Fruit fly (Drosophila melanogaster) whole organism, wandering third instar larva: ENCODE results near the gene Fum3.
A peak's percentile ranks its signal among the peaks of the same experiment; 100 is the strongest.

Experiments
- Abd-B ChIP-seq: fragments of >200 bp; optimal IDR thresholded peaks from 2 replicates; lab custom pipeline; 2017; ENCODE audit warnings: missing biosample characterization, missing genetic modification characterization
- CrebA ChIP-seq: fragments of 200-800 bp; sonication (Bioruptor generic); optimal IDR thresholded peaks from 2 replicates; lab custom pipeline; 2016; ENCODE audit warnings: missing biosample characterization, mild to moderate bottlenecking, missing genetic modification characterization, borderline replicate concordance
- Dfd ChIP-seq: fragments of >200 bp; optimal IDR thresholded peaks from 2 replicates; lab custom pipeline; 2017; ENCODE audit warnings: missing biosample characterization, missing genetic modification characterization
- Dif ChIP-seq: fragments of 200-275, 200-300 bp; sonication (Bioruptor generic); optimal IDR thresholded peaks from 2 replicates; lab custom pipeline; 2018; ENCODE audit warnings: missing biosample characterization, missing genetic modification characterization; ENCODE audit not compliant: partially characterized antibody
- GATAd ChIP-seq: sonication (Bioruptor generic); optimal IDR thresholded peaks from 2 replicates; lab custom pipeline; 2016; ENCODE audit warnings: missing biosample characterization, missing genetic modification characterization
- HLH106 ChIP-seq: fragments of 200-800 bp; optimal IDR thresholded peaks from 3 replicates; lab custom pipeline; 2019; ENCODE audit warnings: missing biosample characterization, mild to moderate bottlenecking, missing genetic modification characterization, moderate library complexity
- Hnf4 ChIP-seq: fragments of 200-800 bp; sonication (Bioruptor generic); optimal IDR thresholded peaks from 2 replicates; lab custom pipeline; 2016; ENCODE audit warnings: missing biosample characterization, mild to moderate bottlenecking, missing genetic modification characterization
- Hr78 ChIP-seq: fragments of >200 bp; optimal IDR thresholded peaks from 2 replicates; lab custom pipeline; 2017; ENCODE audit warnings: missing biosample characterization, missing genetic modification characterization
- Hr83 ChIP-seq: fragments of 200-300 bp; sonication (Bioruptor generic); optimal IDR thresholded peaks from 2 replicates; lab custom pipeline; 2016; ENCODE audit warnings: missing biosample characterization, mild to moderate bottlenecking, missing genetic modification characterization, moderate library complexity; ENCODE audit not compliant: poor library complexity, severe bottlenecking
- Jra ChIP-seq: sonication (Bioruptor generic); optimal IDR thresholded peaks from 2 replicates; lab custom pipeline; 2016; ENCODE audit warnings: missing biosample characterization, missing genetic modification characterization
- Mio ChIP-seq: sonication (Bioruptor generic); optimal IDR thresholded peaks from 2 replicates; lab custom pipeline; 2016; ENCODE audit warnings: missing biosample characterization, missing genetic modification characterization
- Myc ChIP-seq: fragments of >200 bp; optimal IDR thresholded peaks from 2 replicates; lab custom pipeline; 2017
- N ChIP-seq: fragments of >200 bp; optimal IDR thresholded peaks from 2 replicates; lab custom pipeline; 2018; ENCODE audit warnings: missing biosample characterization, missing external identifiers, missing genetic modification characterization
- OdsH ChIP-seq: fragments of 200-800 bp; sonication (Bioruptor generic); optimal IDR thresholded peaks from 2 replicates; lab custom pipeline; 2016; ENCODE audit warnings: missing biosample characterization, mild to moderate bottlenecking, missing genetic modification characterization
- Rel ChIP-seq, 2 experiments: fragments of 200-800 bp; sonication (Bioruptor generic) in 1 of 2; optimal IDR thresholded peaks; 2 replicates in 1 of 2; 3 replicates in 1 of 2; lab custom pipeline; 2016 to 2019; ENCODE audit warnings: mild to moderate bottlenecking in 2 of 2, missing biosample characterization in 2 of 2, missing genetic modification characterization in 2 of 2, moderate library complexity in 1 of 2
- Sp1 ChIP-seq: fragments of 200-800 bp; sonication (Bioruptor generic); optimal IDR thresholded peaks from 3 replicates; lab custom pipeline; 2019; ENCODE audit warnings: missing biosample characterization, mild to moderate bottlenecking, missing genetic modification characterization, moderate library complexity
- Vsx2 ChIP-seq: fragments of 200-300, 225-300 bp; sonication (Bioruptor generic); optimal IDR thresholded peaks from 2 replicates; lab custom pipeline; 2018; ENCODE audit warnings: missing biosample characterization, missing genetic modification characterization; ENCODE audit not compliant: partially characterized antibody
- br ChIP-seq: fragments of 200-800 bp; sonication (Bioruptor generic); optimal IDR thresholded peaks from 2 replicates; lab custom pipeline; 2016; ENCODE audit warnings: missing biosample characterization, missing genetic modification characterization
- brk ChIP-seq: fragments of 200-800 bp; sonication (Bioruptor generic); optimal IDR thresholded peaks from 2 replicates; lab custom pipeline; 2016; ENCODE audit warnings: missing biosample characterization, mild to moderate bottlenecking, missing genetic modification characterization
- dmrt93B ChIP-seq: fragments of 200-800 bp; sonication (Bioruptor generic); optimal IDR thresholded peaks from 2 replicates; lab custom pipeline; 2018; ENCODE audit warnings: missing biosample characterization, mild to moderate bottlenecking, missing genetic modification characterization
- dsf ChIP-seq: sonication (Bioruptor generic); optimal IDR thresholded peaks from 2 replicates; lab custom pipeline; 2016; ENCODE audit warnings: missing biosample characterization, missing genetic modification characterization, borderline replicate concordance
- ey ChIP-seq: fragments of 200-800 bp; sonication (Bioruptor generic); optimal IDR thresholded peaks from 2 replicates; lab custom pipeline; 2016; ENCODE audit warnings: missing biosample characterization, missing genetic modification characterization
- fru ChIP-seq: fragments of 200-800 bp; sonication (Bioruptor generic); optimal IDR thresholded peaks from 3 replicates; lab custom pipeline; 2016; ENCODE audit warnings: missing biosample characterization, mild to moderate bottlenecking, missing genetic modification characterization
- jim ChIP-seq: fragments of 175-275, 200-325 bp; sonication (Bioruptor generic); optimal IDR thresholded peaks from 2 replicates; lab custom pipeline; 2016; ENCODE audit warnings: missing biosample characterization, mild to moderate bottlenecking, missing genetic modification characterization
- lola ChIP-seq: fragments of >200 bp; optimal IDR thresholded peaks from 2 replicates; lab custom pipeline; 2017; ENCODE audit warnings: missing biosample characterization, missing genetic modification characterization
- psq ChIP-seq: fragments of 200-800 bp; sonication (Bioruptor generic); optimal IDR thresholded peaks from 3 replicates; lab custom pipeline; 2017; ENCODE audit warnings: missing biosample characterization, mild to moderate bottlenecking, missing genetic modification characterization, moderate library complexity
- rgr ChIP-seq: fragments of 200-800 bp; sonication (Bioruptor generic); optimal IDR thresholded peaks from 3 replicates; lab custom pipeline; 2016; ENCODE audit warnings: missing biosample characterization, mild to moderate bottlenecking, missing genetic modification characterization
- sage ChIP-seq: fragments of 200-800 bp; sonication (Bioruptor generic); optimal IDR thresholded peaks from 2 replicates; lab custom pipeline; 2016; ENCODE audit warnings: missing biosample characterization, mild to moderate bottlenecking, missing genetic modification characterization
- sv ChIP-seq: fragments of 200-800 bp; sonication (Bioruptor generic); optimal IDR thresholded peaks from 3 replicates; lab custom pipeline; 2016; ENCODE audit warnings: missing biosample characterization, missing genetic modification characterization
- tai ChIP-seq: sonication (Bioruptor generic); optimal IDR thresholded peaks from 2 replicates; lab custom pipeline; 2016; ENCODE audit warnings: missing biosample characterization, missing genetic modification characterization
- usp ChIP-seq: fragments of >200 bp; optimal IDR thresholded peaks from 2 replicates; lab custom pipeline; 2017; ENCODE audit warnings: missing biosample characterization, missing genetic modification characterization

The Fum3 gene

dm6 chr3L:11465371-11465914, at the start of gene Fum3:
Gene Fum3 (minus strand): TSS chr3L:11465864.
- no peak for TF ChIP-seq Hr83 (GFP tag; lab: Kevin White, UChicago)
- TF ChIP-seq Dif (GFP tag; lab: Kevin White, UChicago) = no peak
- no peak for TF ChIP-seq br (GFP tag; lab: Kevin White, UChicago)
- no peak for TF ChIP-seq CrebA
- TF ChIP-seq ey (GFP tag; lab: Kevin White, UChicago) = no peak
- no peak for TF ChIP-seq jim (GFP tag; lab: Kevin White, UChicago)
- no peak for TF ChIP-seq dsf (GFP tag; lab: Kevin White, UChicago)
- no peak for TF ChIP-seq OdsH (GFP tag; lab: Kevin White, UChicago)
- TF ChIP-seq Abd-B (GFP tag; lab: Kevin White, UChicago) = no peak

dm6 chr3L:11513405-11513804, 47.7 kb upstream of the Fum3 start, which contains the start of gene CG7512:
Gene CG7512 (plus strand): TSS chr3L:11513705.
- TF ChIP-seq CrebA = no peak
- no peak for TF ChIP-seq psq (GFP tag; lab: Kevin White, UChicago)
- TF ChIP-seq tai (GFP tag; lab: Kevin White, UChicago) = no peak
- TF ChIP-seq HLH106 (tag; lab: Kevin White, UChicago) = no peak
- no peak for TF ChIP-seq lola (GFP tag; lab: Kevin White, UChicago)
- TF ChIP-seq sv (GFP tag; lab: Kevin White, UChicago) = no peak
- TF ChIP-seq Rel (GFP tag; optimal IDR thresholded peaks at IDR 0.05; lab: Kevin White, UChicago) = no peak
- no peak for TF ChIP-seq Rel (tag; optimal IDR thresholded peaks at IDR 0.05; lab: Kevin White, UChicago)
- no peak for TF ChIP-seq Mio
- no peak for TF ChIP-seq sage (GFP tag; lab: Kevin White, UChicago)
- no peak for TF ChIP-seq fru
- no peak for TF ChIP-seq br (GFP tag; lab: Kevin White, UChicago)

- TF ChIP-seq Dfd = peak; percentile 9
- TF ChIP-seq, all 38 proteins: peak for 1; not testable (repeated sequence) for 37
Measured at dm6 chr3L:11512375-11513096, 46.9 kb upstream of the Fum3 start.

DNA sequence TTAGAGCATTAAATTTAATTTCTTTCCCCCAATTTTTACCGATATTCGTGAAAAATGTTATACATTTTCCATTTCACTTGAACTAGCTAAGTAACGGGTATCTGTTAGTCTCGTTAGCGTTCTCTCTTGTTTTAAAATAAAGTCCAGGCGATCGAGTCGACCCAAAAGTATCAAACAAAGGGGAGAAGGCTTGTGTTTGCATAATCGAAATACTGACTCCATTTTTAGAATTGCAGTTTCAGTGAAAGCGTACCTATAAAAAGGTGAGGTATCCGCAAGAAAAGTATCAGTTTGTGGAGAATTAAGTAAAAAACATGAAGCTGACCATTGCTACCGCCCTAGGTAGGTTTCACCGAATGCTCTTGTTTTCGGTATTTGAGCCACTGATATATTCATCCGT, 46.3 kb upstream of the Fum3 start, which contains the start of gene Sgs3:
Gene Sgs3, plus strand, starts transcription at position 301 of the 400 bp plus-strand sequence.
- TF ChIP-seq ey (GFP tag; lab: Kevin White, UChicago) (no peak), Hr78 (GFP tag; lab: Kevin White, UChicago) (no peak)
- TF ChIP-seq, all 38 proteins: peak for 0

DNA sequence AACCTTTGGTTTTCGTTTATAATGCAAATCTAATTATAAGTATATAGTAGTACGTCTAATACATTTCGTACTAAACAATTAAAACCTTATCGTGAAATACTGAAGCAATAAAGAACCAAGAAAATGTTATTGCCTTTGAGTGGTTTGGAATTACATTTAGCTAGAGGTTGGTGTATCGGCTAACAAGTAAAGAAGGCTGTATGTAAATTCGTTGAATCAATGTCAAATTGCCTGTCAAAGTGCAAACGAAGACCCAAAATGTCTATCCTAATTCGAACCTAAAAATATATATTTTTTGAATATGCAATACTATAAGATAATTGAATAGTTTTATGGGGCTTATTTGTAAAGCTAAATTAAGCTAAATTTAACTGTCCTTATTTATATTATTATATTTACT, 45.6 kb upstream of the Fum3 start:
- TF ChIP-seq Jra (GFP tag; lab: Kevin White, UChicago) (no peak), N (GFP tag; lab: Kevin White, UChicago) (no peak), GATAd (GFP tag; lab: Kevin White, UChicago) (no peak), usp (GFP tag; lab: Kevin White, UChicago) (no peak), Hnf4 (no peak), Myc (no peak), Sp1 (no peak), brk (GFP tag; lab: Kevin White, UChicago) (no peak), Dif (GFP tag; lab: Kevin White, UChicago) (no peak), dmrt93B (GFP tag; lab: Kevin White, UChicago) (no peak), Abd-B (GFP tag; lab: Kevin White, UChicago) (no peak), psq (GFP tag; lab: Kevin White, UChicago) (no peak), OdsH (GFP tag; lab: Kevin White, UChicago) (no peak), lola (GFP tag; lab: Kevin White, UChicago) (no peak), sv (GFP tag; lab: Kevin White, UChicago) (no peak), rgr (no peak), tai (GFP tag; lab: Kevin White, UChicago) (no peak), br (GFP tag; lab: Kevin White, UChicago) (no peak), Vsx2 (no peak)
